Fruit fly (Drosophila melanogaster) whole organism, pupa: ENCODE data around the gene CG34299.

Experiments
- CG10348 ChIP-seq: fragments of 200-800 bp; sonication (Bioruptor generic); IDR thresholded peaks from 2 replicates; pipeline ENCODE4 v1.3.6; 2022; ENCODE audit warnings: missing biosample characterization, missing genetic modification characterization
- CG12605 ChIP-seq: fragments of 200-800 bp; sonication (Bioruptor generic); IDR thresholded peaks from 2 replicates; pipeline ENCODE4 v1.3.6; 2022; ENCODE audit warnings: missing biosample characterization, missing genetic modification characterization
- CG13204 ChIP-seq: fragments of 200-800 bp; sonication (Bioruptor generic); optimal IDR thresholded peaks from 2 replicates; lab custom pipeline; 2018; ENCODE audit warnings: missing biosample characterization, mild to moderate bottlenecking, missing genetic modification characterization, moderate library complexity
- CG14655 ChIP-seq: fragments of 200-800 bp; sonication (Bioruptor generic); optimal IDR thresholded peaks from 3 replicates; lab custom pipeline; 2017; ENCODE audit warnings: mild to moderate bottlenecking, missing biosample characterization, missing genetic modification reagents, missing genetic modification characterization
- CG15710 ChIP-seq: fragments of 200-800 bp; sonication (Bioruptor generic); optimal IDR thresholded peaks from 2 replicates; lab custom pipeline; 2018; ENCODE audit warnings: missing biosample characterization, mild to moderate bottlenecking, missing genetic modification characterization, moderate library complexity
- CG17806 ChIP-seq: fragments of 200-800 bp; sonication (Bioruptor generic); optimal IDR thresholded peaks from 2 replicates; lab custom pipeline; 2018; ENCODE audit warnings: missing biosample characterization, mild to moderate bottlenecking, missing genetic modification characterization, moderate library complexity
- CG32121 ChIP-seq: fragments of 200-800 bp; sonication (Bioruptor generic); IDR thresholded peaks from 2 replicates; pipeline ENCODE4 v1.3.6; 2022; ENCODE audit warnings: missing biosample characterization, missing genetic modification characterization
- CG34367 ChIP-seq: fragments of 200-800 bp; sonication (Bioruptor generic); optimal IDR thresholded peaks from 2 replicates; lab custom pipeline; 2018; ENCODE audit warnings: missing biosample characterization, mild to moderate bottlenecking, missing genetic modification characterization
- CG4496 ChIP-seq: fragments of 200-800 bp; sonication (Bioruptor generic); IDR thresholded peaks from 3 replicates; pipeline ENCODE4 v1.3.6; 2022; ENCODE audit warnings: missing biosample characterization, missing genetic modification characterization
- CG8159 ChIP-seq: fragments of 200-800 bp; sonication (Bioruptor generic); optimal IDR thresholded peaks from 3 replicates; lab custom pipeline; 2018; ENCODE audit warnings: missing biosample characterization, mild to moderate bottlenecking, missing genetic modification characterization, moderate library complexity
- CG8301 ChIP-seq: fragments of 200-800 bp; sonication (Bioruptor generic); optimal IDR thresholded peaks from 2 replicates; lab custom pipeline; 2018; ENCODE audit warnings: missing biosample characterization, mild to moderate bottlenecking, missing genetic modification characterization
- CG9948 ChIP-seq: fragments of 200-800 bp; sonication (Bioruptor generic); optimal IDR thresholded peaks from 2 replicates; lab custom pipeline; 2018; ENCODE audit warnings: missing biosample characterization, mild to moderate bottlenecking, missing genetic modification characterization, moderate library complexity
- D1 ChIP-seq: fragments of 200-800 bp; sonication (Bioruptor generic); optimal IDR thresholded peaks from 2 replicates; lab custom pipeline; 2018; ENCODE audit warnings: missing biosample characterization, mild to moderate bottlenecking, missing genetic modification characterization, moderate library complexity
- EcR ChIP-seq: fragments of 200-800 bp; sonication (Bioruptor generic); optimal IDR thresholded peaks from 3 replicates; lab custom pipeline; 2019; ENCODE audit warnings: missing biosample characterization, missing genetic modification characterization, mild to moderate bottlenecking, moderate library complexity, missing genetic modification reagents
- Ets98B ChIP-seq: fragments of 200-800 bp; sonication (Bioruptor generic); IDR thresholded peaks from 2 replicates; pipeline ENCODE4 v1.3.6; 2022; ENCODE audit warnings: missing biosample characterization, missing genetic modification characterization
- Pif1A ChIP-seq: fragments of 200-800 bp; sonication (Bioruptor generic); optimal IDR thresholded peaks from 3 replicates; lab custom pipeline; 2016; ENCODE audit warnings: missing biosample characterization, missing genetic modification characterization
- Pif1B ChIP-seq: fragments of 200-800 bp; sonication (Bioruptor generic); optimal IDR thresholded peaks from 3 replicates; lab custom pipeline; 2016; ENCODE audit warnings: missing biosample characterization, missing genetic modification characterization
- Snoo ChIP-seq: fragments of 200-800 bp; sonication (Bioruptor generic); optimal IDR thresholded peaks from 3 replicates; lab custom pipeline; 2017; ENCODE audit warnings: missing biosample characterization, mild to moderate bottlenecking, missing genetic modification characterization, inconsistent platforms
- fd96Ca ChIP-seq: fragments of 200-800 bp; sonication (Bioruptor generic); IDR thresholded peaks from 3 replicates; pipeline ENCODE4 v1.3.6; 2022; ENCODE audit warnings: missing biosample characterization, missing genetic modification characterization
- gl ChIP-seq: fragments of 200-800 bp; sonication (Bioruptor generic); optimal IDR thresholded peaks from 2 replicates; lab custom pipeline; 2018; ENCODE audit warnings: missing biosample characterization, mild to moderate bottlenecking, missing genetic modification characterization
- rn ChIP-seq: fragments of 200-800 bp; sonication (Bioruptor generic); IDR thresholded peaks from 2 replicates; pipeline ENCODE4 v1.3.6; 2022; ENCODE audit warnings: missing biosample characterization, missing genetic modification characterization

The CG34299 gene

DNA sequence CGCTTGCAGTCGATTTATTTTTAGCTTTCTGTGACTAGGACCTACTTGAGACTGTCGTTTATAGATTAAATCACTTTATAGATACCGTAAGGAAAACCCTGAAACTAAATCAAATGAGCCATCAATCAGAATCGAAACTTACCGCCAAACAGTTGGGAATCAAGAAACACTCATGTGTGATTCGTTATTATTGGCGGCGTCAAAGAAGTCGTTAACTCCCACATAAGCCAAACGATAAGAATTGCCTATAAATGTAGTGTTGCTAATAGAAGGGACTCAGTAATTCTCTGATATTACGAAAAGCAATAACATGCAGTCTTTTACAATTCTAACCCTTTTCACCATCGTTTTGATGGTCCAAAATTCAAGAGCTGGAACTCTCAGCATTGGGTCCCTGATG lies 3.5 kb downstream of the CG34299 start, which contains the start of gene CG18404:
TSS of gene CG18404 (plus strand) at position 301 of the 400 bp plus-strand sequence.
- TF ChIP-seq CG9948 (tag; lab: Kevin White, UChicago) (no peak), CG12605 (no peak), CG4496 (no peak), CG14655 (GFP tag; lab: Kevin White, UChicago) (no peak), CG8301 (tag; lab: Kevin White, UChicago) (no peak), CG32121 (GFP tag; lab: Robert Waterston, UW) (no peak), CG17806 (tag; lab: Kevin White, UChicago) (no peak), EcR (GFP tag; lab: Kevin White, UChicago) (no peak), Snoo (tag; lab: Kevin White, UChicago) (no peak), gl (tag; lab: Kevin White, UChicago) (no peak), Ets98B (no peak), CG13204 (no peak), CG10348 (GFP tag; lab: Robert Waterston, UW) (no peak), CG15710 (no peak), Pif1A (no peak)

DNA sequence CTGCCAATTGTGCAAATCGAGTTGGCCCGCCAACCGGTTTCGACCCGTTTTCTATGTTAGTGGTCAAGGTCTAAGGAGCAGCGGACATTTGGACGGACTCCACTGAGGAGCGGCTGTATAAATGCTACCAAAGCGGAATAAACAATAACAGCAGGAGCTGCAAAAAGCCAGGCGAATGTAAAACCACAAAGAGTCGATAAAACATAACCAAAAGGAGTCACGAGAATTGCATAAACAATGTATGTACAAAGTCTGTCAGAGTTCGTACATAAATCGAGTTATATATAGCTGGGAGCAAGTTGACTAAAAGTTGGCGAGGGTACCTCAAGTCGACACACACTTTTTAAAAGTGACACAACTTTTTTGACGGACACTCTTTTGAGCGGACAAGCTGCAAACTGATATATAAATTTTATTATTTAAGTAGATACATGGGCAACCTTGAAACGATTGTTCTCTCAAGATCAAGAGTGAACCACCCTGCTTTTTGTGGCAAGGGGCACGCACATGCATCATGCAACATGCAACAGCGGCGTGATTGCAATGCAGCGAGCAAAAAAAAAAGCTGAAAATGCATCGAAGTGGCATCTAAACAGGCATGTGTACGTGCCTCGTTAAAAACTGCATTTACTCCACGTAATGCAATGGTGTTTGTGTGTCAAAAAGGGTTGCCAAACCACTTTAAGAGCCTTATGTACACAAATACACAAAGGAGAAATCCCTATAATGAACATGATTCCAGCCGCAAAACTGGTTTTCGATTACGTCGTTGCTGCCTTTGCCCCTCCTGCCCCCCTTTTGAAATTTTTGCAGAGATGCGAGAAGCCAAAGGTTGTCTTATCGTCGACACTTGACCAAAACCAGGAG lies 6.1 kb downstream of the CG34299 start:
- TF ChIP-seq Pif1B (GFP tag; lab: Kevin White, UChicago) (peak; percentile 98), CG10348 (GFP tag; lab: Robert Waterston, UW) (peak; percentile 46; the same call in 1 of the 2 replicates), CG17806 (tag; lab: Kevin White, UChicago) (peak; percentile 97), EcR (GFP tag; lab: Kevin White, UChicago) (peak; percentile 73), CG32121 (GFP tag; lab: Robert Waterston, UW) (peak; percentile 90), gl (tag; lab: Kevin White, UChicago) (peak; percentile 96), CG15710 (peak; percentile 97), Pif1A (peak; percentile 95), CG9948 (tag; lab: Kevin White, UChicago) (peak; percentile 97), CG8301 (tag; lab: Kevin White, UChicago) (peak; percentile 92), CG4496 (peak; percentile 97), rn (GFP tag; lab: Robert Waterston, UW) (peak; percentile 84), CG8159 (tag; lab: Kevin White, UChicago) (peak; percentile 97), CG12605 (peak; percentile 97), CG34367 (tag; lab: Kevin White, UChicago) (peak; percentile 97), CG13204 (peak; percentile 94), Snoo (tag; lab: Kevin White, UChicago) (peak; percentile 94), fd96Ca (GFP tag; lab: Robert Waterston, UW) (peak; percentile 96), CG14655 (GFP tag; lab: Kevin White, UChicago) (peak; percentile 95), Ets98B (peak; percentile 90), D1 (tag; lab: Kevin White, UChicago) (peak; percentile 91)

- TF ChIP-seq CG8301 (tag; lab: Kevin White, UChicago) (no peak), CG34367 (tag; lab: Kevin White, UChicago) (peak; percentile 51), CG17806 (tag; lab: Kevin White, UChicago) (peak; percentile 61), fd96Ca (GFP tag; lab: Robert Waterston, UW) (no peak), Ets98B (no peak; the same call in 1 of the 2 replicates), CG14655 (GFP tag; lab: Kevin White, UChicago) (peak; percentile 27), CG32121 (GFP tag; lab: Robert Waterston, UW) (0 out of 2 replicates have a peak, but pooled peaks have one; percentile 30), CG10348 (GFP tag; lab: Robert Waterston, UW) (no peak), Pif1B (GFP tag; lab: Kevin White, UChicago) (no peak), D1 (tag; lab: Kevin White, UChicago) (peak; percentile 17), Snoo (tag; lab: Kevin White, UChicago) (peak; percentile 45), gl (tag; lab: Kevin White, UChicago) (no peak), CG8159 (tag; lab: Kevin White, UChicago) (peak; percentile 75), CG9948 (tag; lab: Kevin White, UChicago) (peak; percentile 66), CG15710 (peak; percentile 67), CG12605 (0 out of 2 replicates have a peak, but pooled peaks have one; percentile 23), rn (GFP tag; lab: Robert Waterston, UW) (no peak), EcR (GFP tag; lab: Kevin White, UChicago) (no peak), CG4496 (peak; percentile 48; the same call in 1 of the 3 replicates), Pif1A (peak; percentile 22)
These were observed 6.8 kb downstream of the CG34299 start for dm6 chr3R:30256233-30256632.

DNA sequence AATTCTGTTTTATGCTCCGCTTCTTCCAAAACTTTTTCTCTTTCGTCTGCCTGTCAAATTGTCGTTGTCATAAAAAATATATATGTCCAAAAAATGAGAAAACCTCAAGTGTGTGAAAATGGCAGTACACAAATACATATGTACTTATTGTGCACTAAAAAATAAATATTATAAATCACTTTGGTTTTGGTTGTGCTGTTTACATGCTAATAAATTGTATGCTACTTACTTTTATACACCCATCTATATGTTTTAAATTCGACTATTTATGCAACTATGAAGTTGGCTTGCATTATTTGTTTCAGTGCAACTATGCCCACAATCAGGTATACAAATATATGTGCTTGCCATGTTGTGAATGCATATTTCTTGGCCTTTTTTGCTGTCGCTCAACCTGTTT lies 8.2 kb downstream of the CG34299 start:
- TF ChIP-seq EcR (GFP tag; lab: Kevin White, UChicago) (no peak), CG32121 (GFP tag; lab: Robert Waterston, UW) (no peak), Pif1A (peak; percentile 89), rn (GFP tag; lab: Robert Waterston, UW) (no peak), Snoo (tag; lab: Kevin White, UChicago) (peak; percentile 91), Ets98B (no peak; the same call in 1 of the 2 replicates), CG8159 (tag; lab: Kevin White, UChicago) (peak; percentile 81), CG14655 (GFP tag; lab: Kevin White, UChicago) (peak; percentile 18), D1 (tag; lab: Kevin White, UChicago) (peak; percentile 72), CG9948 (tag; lab: Kevin White, UChicago) (peak; percentile 72), CG15710 (peak; percentile 80), CG13204 (peak; percentile 44), CG34367 (tag; lab: Kevin White, UChicago) (peak; percentile 81), CG17806 (tag; lab: Kevin White, UChicago) (peak; percentile 74), fd96Ca (GFP tag; lab: Robert Waterston, UW) (no peak), CG12605 (peak; percentile 30; the same call in 1 of the 2 replicates), CG4496 (peak; percentile 49; the same call in 1 of the 3 replicates), CG8301 (tag; lab: Kevin White, UChicago) (peak; percentile 5), Pif1B (GFP tag; lab: Kevin White, UChicago) (peak; percentile 71), CG10348 (GFP tag; lab: Robert Waterston, UW) (0 out of 2 replicates have a peak, but pooled peaks have one; percentile 25), gl (tag; lab: Kevin White, UChicago) (no peak)
